Worm (Caenorhabditis elegans) whole organism, young adult: ENCODE data around the gene C02E7.7.

ENCODE experiments used
- B0019.2 ChIP-seq: fragments of 200-800 bp; sonication (Bioruptor generic); conservative IDR thresholded peaks from 2 replicates; pipeline ENCODE4 v1.3.6; 2022; ENCODE audit warnings: missing genetic modification reagents, missing genetic modification characterization, missing compliant biosample characterization
- C06A6.2 ChIP-seq: fragments of 200-800 bp; sonication (Bioruptor generic); conservative IDR thresholded peaks from 2 replicates; pipeline ENCODE4 v1.3.6; 2022; ENCODE audit warnings: missing genetic modification characterization, missing compliant biosample characterization
- C17E4.6 ChIP-seq: fragments of 200-800 bp; sonication (Bioruptor generic); IDR thresholded peaks from 2 replicates; pipeline ENCODE4 v1.3.6; 2022; ENCODE audit warnings: missing genetic modification reagents, missing genetic modification characterization, missing compliant biosample characterization
- D2030.7 ChIP-seq: fragments of 200-800 bp; sonication (Bioruptor generic); IDR thresholded peaks from 2 replicates; pipeline ENCODE4 v1.3.6; 2022; ENCODE audit warnings: missing genetic modification reagents, missing genetic modification characterization, missing compliant biosample characterization
- F22D6.2 ChIP-seq: sonication (generic microtip); optimal IDR thresholded peaks from 2 replicates; lab custom pipeline; 2016; ENCODE audit warnings: mild to moderate bottlenecking, missing genetic modification characterization, missing compliant biosample characterization
- F37B4.10 ChIP-seq: fragments of 200-800 bp; sonication (Bioruptor generic); IDR thresholded peaks from 2 replicates; pipeline ENCODE4 v1.3.6; 2022; ENCODE audit warnings: missing genetic modification characterization, missing compliant biosample characterization
- F39B2.1 ChIP-seq: fragments of 200-800 bp; sonication (Bioruptor generic); IDR thresholded peaks from 2 replicates; pipeline ENCODE4 v1.3.6; 2022; ENCODE audit warnings: missing genetic modification reagents, missing genetic modification characterization, missing compliant biosample characterization
- F49E8.2 ChIP-seq: sonication (generic microtip); optimal IDR thresholded peaks from 3 replicates; lab custom pipeline; 2017; ENCODE audit warnings: missing genetic modification characterization, mild to moderate bottlenecking, missing compliant biosample characterization, antibody characterized with exemption, moderate library complexity; ENCODE audit not compliant: insufficient read depth
- F55B11.4 ChIP-seq: sonication (generic microtip); optimal IDR thresholded peaks from 2 replicates; lab custom pipeline; 2016; ENCODE audit warnings: missing compliant biosample characterization, missing genetic modification characterization, borderline replicate concordance; ENCODE audit not compliant: insufficient read depth
- F57C9.4 ChIP-seq: sonication (generic microtip); optimal IDR thresholded peaks from 2 replicates; lab custom pipeline; 2017; ENCODE audit warnings: mild to moderate bottlenecking, missing genetic modification characterization, missing compliant biosample characterization
- T26A5.8 ChIP-seq: sonication (generic microtip); optimal IDR thresholded peaks from 2 replicates; lab custom pipeline; 2016; ENCODE audit warnings: missing genetic modification characterization, missing compliant biosample characterization
- Y53F4B.3 ChIP-seq: fragments of 200-800 bp; sonication (Bioruptor generic); IDR thresholded peaks from 2 replicates; pipeline ENCODE4 v1.3.6; 2022; ENCODE audit warnings: missing genetic modification reagents, missing genetic modification characterization, missing compliant biosample characterization
- Y53G8AR.9 ChIP-seq: fragments of 200-800 bp; sonication (Bioruptor generic); conservative IDR thresholded peaks from 2 replicates; pipeline ENCODE4 v1.3.6; 2022; ENCODE audit warnings: missing genetic modification reagents, missing genetic modification characterization, missing compliant biosample characterization
- Y67H2A.10 ChIP-seq: fragments of 200-800 bp; sonication (Bioruptor generic); conservative IDR thresholded peaks from 2 replicates; pipeline ENCODE4 v1.3.6; 2022; ENCODE audit warnings: missing genetic modification reagents, missing genetic modification characterization, missing compliant biosample characterization
- Y95B8A.8 ChIP-seq: fragments of 200-800 bp; sonication (Bioruptor generic); IDR thresholded peaks from 2 replicates; pipeline ENCODE4 v1.3.6; 2022; ENCODE audit warnings: missing genetic modification reagents, missing genetic modification characterization, missing compliant biosample characterization
- atf-7 ChIP-seq: sonication (generic microtip); optimal IDR thresholded peaks from 2 replicates; lab custom pipeline; 2017; ENCODE audit warnings: mild to moderate bottlenecking, missing genetic modification characterization, missing compliant biosample characterization
- attf-3 ChIP-seq: fragments of 200-800 bp; sonication (Bioruptor generic); conservative IDR thresholded peaks from 2 replicates; pipeline ENCODE4 v1.3.6; 2022; ENCODE audit warnings: missing genetic modification reagents, missing genetic modification characterization, missing compliant biosample characterization
- bed-1 ChIP-seq: fragments of 200-800 bp; sonication (Bioruptor generic); IDR thresholded peaks from 2 replicates; pipeline ENCODE4 v1.3.6; 2022; ENCODE audit warnings: missing genetic modification reagents, missing genetic modification characterization, missing compliant biosample characterization
- ccch-3 ChIP-seq: fragments of 200-800 bp; sonication (Bioruptor generic); optimal IDR thresholded peaks from 2 replicates; lab custom pipeline; 2018; ENCODE audit warnings: mild to moderate bottlenecking, missing genetic modification characterization, missing compliant biosample characterization
- cebp-1 ChIP-seq, 2 experiments: fragments of 200-800 bp in 1 of 2; sonication (Bioruptor generic) in 1 of 2; sonication (generic microtip) in 1 of 2; IDR thresholded peaks in 1 of 2; optimal IDR thresholded peaks in 1 of 2; 2 replicates each; pipeline versions ENCODE4 v1.3.6 to Lab custom; 2017 to 2022; ENCODE audit warnings: missing compliant biosample characterization in 2 of 2, missing genetic modification characterization in 2 of 2, mild to moderate bottlenecking in 1 of 2, missing genetic modification reagents in 1 of 2, moderate library complexity in 1 of 2
- ceh-91 ChIP-seq: fragments of 200-800 bp; sonication (Bioruptor generic); IDR thresholded peaks from 2 replicates; pipeline ENCODE4 v1.3.6; 2022; ENCODE audit warnings: missing genetic modification reagents, missing genetic modification characterization, missing compliant biosample characterization
- dpff-1 ChIP-seq: sonication (generic microtip); optimal IDR thresholded peaks from 2 replicates; lab custom pipeline; 2017; ENCODE audit warnings: mild to moderate bottlenecking, missing genetic modification characterization, missing compliant biosample characterization
- efl-1 ChIP-seq: fragments of 150-350 bp; optimal IDR thresholded peaks from 2 replicates; lab custom pipeline; 2014; ENCODE audit warnings: missing biosample characterization, missing genetic modification reagents, missing genetic modification characterization
- gei-17 ChIP-seq: fragments of 200-800 bp; sonication (Bioruptor generic); optimal IDR thresholded peaks from 2 replicates; lab custom pipeline; 2018; ENCODE audit warnings: mild to moderate bottlenecking, missing genetic modification characterization, missing compliant biosample characterization
- him-1 ChIP-seq: sonication (generic microtip); optimal IDR thresholded peaks from 2 replicates; lab custom pipeline; 2016; ENCODE audit warnings: missing genotype, missing genetic modification reagents, missing genetic modification characterization, missing compliant biosample characterization
- hmg-1.2 ChIP-seq: fragments of 200-800 bp; sonication (Bioruptor generic); IDR thresholded peaks from 2 replicates; pipeline ENCODE4 v1.3.6; 2022; ENCODE audit warnings: missing genetic modification reagents, missing genetic modification characterization, missing compliant biosample characterization
- hrde-1 ChIP-seq: sonication (generic microtip); optimal IDR thresholded peaks from 2 replicates; lab custom pipeline; 2016; ENCODE audit warnings: missing genetic modification characterization, mild to moderate bottlenecking, missing compliant biosample characterization, moderate library complexity, missing genotype, missing genetic modification reagents, borderline replicate concordance
- lag-1 ChIP-seq: fragments of 200-800 bp; sonication (Bioruptor generic); IDR thresholded peaks from 2 replicates; pipeline ENCODE4 v1.3.6; 2022; ENCODE audit warnings: missing genetic modification reagents, missing genetic modification characterization, missing compliant biosample characterization
- lin-26 ChIP-seq: fragments of 200-800 bp; sonication (Bioruptor generic); IDR thresholded peaks from 2 replicates; pipeline ENCODE4 v1.3.6; 2022; ENCODE audit warnings: missing genetic modification reagents, missing genetic modification characterization, missing compliant biosample characterization
- lin-40 ChIP-seq: sonication (generic microtip); optimal IDR thresholded peaks from 2 replicates; lab custom pipeline; 2016; ENCODE audit warnings: missing genetic modification characterization, mild to moderate bottlenecking, missing compliant biosample characterization, missing genotype, missing genetic modification reagents
- lin-54 ChIP-seq: fragments of 200-800 bp; sonication (Bioruptor generic); optimal IDR thresholded peaks from 2 replicates; lab custom pipeline; 2018; ENCODE audit warnings: mild to moderate bottlenecking, missing genetic modification characterization, missing compliant biosample characterization
- madf-10 ChIP-seq: sonication (generic microtip); optimal IDR thresholded peaks from 2 replicates; lab custom pipeline; 2016; ENCODE audit warnings: mild to moderate bottlenecking, missing genetic modification characterization, missing compliant biosample characterization
- madf-6 ChIP-seq: fragments of 200-800 bp; sonication (Bioruptor generic); IDR thresholded peaks from 2 replicates; pipeline ENCODE4 v1.3.6; 2022; ENCODE audit warnings: missing genetic modification reagents, missing genetic modification characterization, missing compliant biosample characterization
- madf-8 ChIP-seq: fragments of 200-800 bp; sonication (Bioruptor generic); conservative IDR thresholded peaks from 2 replicates; pipeline ENCODE4 v1.3.6; 2022; ENCODE audit warnings: missing genetic modification reagents, missing genetic modification characterization, missing compliant biosample characterization
- mel-28 ChIP-seq: sonication (generic microtip); optimal IDR thresholded peaks from 2 replicates; lab custom pipeline; 2016; ENCODE audit warnings: borderline replicate concordance, mild to moderate bottlenecking, missing genetic modification characterization, missing compliant biosample characterization
- nfyb-1 ChIP-seq: fragments of 200-800 bp; sonication (Bioruptor generic); IDR thresholded peaks from 2 replicates; pipeline ENCODE4 v1.3.6; 2022; ENCODE audit warnings: missing genetic modification reagents, missing genetic modification characterization, missing compliant biosample characterization
- nhr-27 ChIP-seq: fragments of 200-800 bp; sonication (Bioruptor generic); optimal IDR thresholded peaks from 2 replicates; lab custom pipeline; 2018; ENCODE audit warnings: mild to moderate bottlenecking, missing genetic modification characterization, moderate library complexity, missing compliant biosample characterization
- pha-4 ChIP-seq: fragments of 150-350 bp; sonication (generic microtip); optimal IDR thresholded peaks from 2 replicates; lab custom pipeline; 2014; ENCODE audit warnings: missing biosample characterization, missing genetic modification reagents, missing genetic modification characterization
- rec-8 ChIP-seq, 2 experiments: sonication (generic microtip); optimal IDR thresholded peaks; 2 replicates each; lab custom pipeline; 2016; ENCODE audit warnings: mild to moderate bottlenecking in 2 of 2, missing genetic modification characterization in 2 of 2, missing genetic modification reagents in 2 of 2, missing genotype in 2 of 2, missing biosample characterization in 1 of 2, missing compliant biosample characterization in 1 of 2, moderate library complexity in 1 of 2
- repo-1 ChIP-seq: sonication (generic microtip); optimal IDR thresholded peaks from 2 replicates; lab custom pipeline; 2017; ENCODE audit warnings: mild to moderate bottlenecking, missing genetic modification characterization, missing compliant biosample characterization
- rpc-1 ChIP-seq, 2 experiments: fragments of 150-350 bp in 1 of 2; sonication (generic microtip) in 1 of 2; optimal IDR thresholded peaks; 2 replicates each; lab custom pipeline; 2014 to 2018; ENCODE audit warnings: missing biosample characterization in 1 of 2, missing genetic modification characterization in 1 of 2, missing genetic modification reagents in 1 of 2, missing genotype in 1 of 2
- snpc-1.3 ChIP-seq: sonication (generic microtip); optimal IDR thresholded peaks from 2 replicates; lab custom pipeline; 2017; ENCODE audit warnings: missing genetic modification characterization, mild to moderate bottlenecking, missing compliant biosample characterization, antibody characterized with exemption, moderate library complexity, missing genotype, missing genetic modification reagents; ENCODE audit not compliant: insufficient read depth
- somi-1 ChIP-seq: fragments of 200-800 bp; sonication (Bioruptor generic); optimal IDR thresholded peaks from 2 replicates; lab custom pipeline; 2018; ENCODE audit warnings: mild to moderate bottlenecking, missing genetic modification characterization, missing compliant biosample characterization
- tlf-1 ChIP-seq: fragments of 200-800 bp; sonication (Bioruptor generic); optimal IDR thresholded peaks from 2 replicates; lab custom pipeline; 2018; ENCODE audit warnings: mild to moderate bottlenecking, missing genetic modification characterization, missing compliant biosample characterization
- zfh-2 ChIP-seq: fragments of 200-800 bp; sonication (Bioruptor generic); conservative IDR thresholded peaks from 2 replicates; pipeline ENCODE4 v1.3.6; 2022; ENCODE audit warnings: missing genetic modification reagents, missing genetic modification characterization, missing compliant biosample characterization
- ztf-22 ChIP-seq: fragments of 200-800 bp; sonication (Bioruptor generic); optimal IDR thresholded peaks from 2 replicates; lab custom pipeline; 2018; ENCODE audit warnings: mild to moderate bottlenecking, missing genetic modification characterization, moderate library complexity, missing compliant biosample characterization
- ztf-26 ChIP-seq: sonication (generic microtip); optimal IDR thresholded peaks from 2 replicates; lab custom pipeline; 2017; ENCODE audit warnings: missing genetic modification characterization, missing compliant biosample characterization

Gene C02E7.7

ce11 chrV:4891305-4891704, 27.1 kb downstream of the C02E7.7 start (continued):
- TF ChIP-seq F55B11.4 (tag; lab: Kevin White, UChicago): no peak
- TF ChIP-seq ztf-22 (GFP tag; lab: Kevin White, UChicago): no peak
- no peak for TF ChIP-seq ceh-91 (GFP tag; lab: Robert Waterston, UW)
- no peak for TF ChIP-seq Y53F4B.3 (GFP tag; lab: Robert Waterston, UW)
- TF ChIP-seq hmg-1.2 (GFP tag; lab: Robert Waterston, UW): no peak
- no peak for TF ChIP-seq cebp-1 (GFP tag; IDR thresholded peaks at IDR 0.05; lab: Robert Waterston, UW)
- TF ChIP-seq cebp-1 (tag; optimal IDR thresholded peaks at IDR 0.05; lab: Kevin White, UChicago): no peak
- no peak for TF ChIP-seq C06A6.2 (GFP tag; lab: Robert Waterston, UW)
- TF ChIP-seq snpc-1.3 (tag; lab: Kevin White, UChicago): peak; percentile 45
- TF ChIP-seq nhr-27: no peak
- no peak for TF ChIP-seq atf-7 (tag; lab: Kevin White, UChicago)
- TF ChIP-seq lin-54 (GFP tag; lab: Kevin White, UChicago): peak; percentile 25
- TF ChIP-seq F49E8.2: peak; percentile 38
- peak; percentile 63; the same call in 1 of the 2 replicates for TF ChIP-seq lin-26
- peak; percentile 84 for TF ChIP-seq madf-6 (GFP tag; lab: Robert Waterston, UW)
- no peak for TF ChIP-seq ztf-26
- TF ChIP-seq F39B2.1: peak; percentile 75; the same call in 1 of the 2 replicates
- TF ChIP-seq efl-1 (GFP tag; lab: Kevin White, UChicago): peak; percentile 38
- no peak for TF ChIP-seq madf-10 (tag; lab: Kevin White, UChicago)
- TF ChIP-seq somi-1: no peak
- no peak for TF ChIP-seq mel-28 (tag; lab: Kevin White, UChicago)
- TF ChIP-seq Y53G8AR.9 (GFP tag; lab: Robert Waterston, UW): peak; percentile 83
- no peak for TF ChIP-seq bed-1 (GFP tag; lab: Robert Waterston, UW)
- TF ChIP-seq C17E4.6 (GFP tag; lab: Robert Waterston, UW): no peak
- no peak for TF ChIP-seq F37B4.10 (GFP tag; lab: Robert Waterston, UW)
- peak; percentile 53 for TF ChIP-seq madf-8 (GFP tag; lab: Robert Waterston, UW)
- no peak for TF ChIP-seq rpc-1 (optimal IDR thresholded peaks at IDR 0.05; lab: Kevin White, UChicago)
- TF ChIP-seq rpc-1 (tag; optimal IDR thresholded peaks at IDR 0.05; lab: Kevin White, UChicago): no peak
- no peak for TF ChIP-seq ccch-3 (GFP tag; lab: Kevin White, UChicago)
- TF ChIP-seq F22D6.2 (tag; lab: Kevin White, UChicago): no peak
- TF ChIP-seq Y95B8A.8 (GFP tag; lab: Robert Waterston, UW): no peak
- no peak; the same call in 1 of the 2 replicates for TF ChIP-seq nfyb-1
- TF ChIP-seq dpff-1 (tag; lab: Kevin White, UChicago): no peak
- no peak for TF ChIP-seq attf-3 (GFP tag; lab: Robert Waterston, UW)
- TF ChIP-seq zfh-2: no peak
- TF ChIP-seq gei-17: no peak
- no peak for TF ChIP-seq T26A5.8 (tag; lab: Kevin White, UChicago)
- no peak for TF ChIP-seq lin-40
- peak; percentile 70 for TF ChIP-seq hrde-1
- peak; percentile 9 for TF ChIP-seq him-1 (tag; lab: Kevin White, UChicago)
- peak; percentile 53 for TF ChIP-seq tlf-1 (GFP tag; lab: Kevin White, UChicago)
- TF ChIP-seq B0019.2 (GFP tag; lab: Robert Waterston, UW): no peak
- no peak for TF ChIP-seq rec-8 (tag; optimal IDR thresholded peaks at IDR 0.05; lab: Kevin White, UChicago)
- TF ChIP-seq Y67H2A.10 (GFP tag; lab: Robert Waterston, UW): no peak
- TF ChIP-seq D2030.7 (GFP tag; lab: Robert Waterston, UW): peak; percentile 53
- TF ChIP-seq lag-1: no peak
- no peak for TF ChIP-seq pha-4 (tag; lab: Kevin White, UChicago)
- no peak for TF ChIP-seq F57C9.4 (tag; lab: Kevin White, UChicago)
- TF ChIP-seq repo-1 (tag; lab: Kevin White, UChicago): no peak
